Worm (Caenorhabditis elegans): ENCODE results near the gene rgs-1.
"Not testable (repeated sequence)": the region's sequence is repeated elsewhere in the genome, so short reads cannot be mapped to it uniquely, and the experiment has no call there.

The rgs-1 gene

ce11 chrIII:10056033-10056432, 39.7 kb upstream of the rgs-1 start, which contains the start of gene T16G12.10:
Gene T16G12.10, minus strand, starts transcription at chrIII:10056133.
- TF ChIP-seq ceh-22 (tag; optimal IDR thresholded peaks at IDR 0.05) (no peak), hlh-30 (tag; optimal IDR thresholded peaks at IDR 0.05; ENCODE audit: insufficient read depth) (no peak), ceh-14 (tag; optimal IDR thresholded peaks at IDR 0.05) (no peak), sdc-2 (tag; optimal IDR thresholded peaks at IDR 0.05) (no peak), dve-1 (tag; optimal IDR thresholded peaks at IDR 0.05) (no peak), unc-3 (GFP tag; conservative IDR thresholded peaks at IDR 0.05) (no peak), unc-3 (tag; optimal IDR thresholded peaks at IDR 0.05) (no peak), nhr-11 (tag; optimal IDR thresholded peaks at IDR 0.05) (no peak), ets-4 (tag; optimal IDR thresholded peaks at IDR 0.05) (no peak)

ce11 chrIII:10053312-10053711, 37.0 kb upstream of the rgs-1 start, which contains the start of gene T16G12.12:
Gene T16G12.12, plus strand, starts transcription at chrIII:10053612.
- TF ChIP-seq tbx-2, syd-9, elt-2 (tag; optimal IDR thresholded peaks at IDR 0.05): not testable (repeated sequence)

- TF ChIP-seq hlh-6, ref-2, unc-42 (tag; optimal IDR thresholded peaks at IDR 0.05): not testable (repeated sequence)
Observed at ce11 chrIII:10050321-10050720, 34.0 kb upstream of the rgs-1 start, which contains the start of gene T16G12.3. Gene T16G12.3, plus strand, starts transcription at chrIII:10050621.

DNA sequence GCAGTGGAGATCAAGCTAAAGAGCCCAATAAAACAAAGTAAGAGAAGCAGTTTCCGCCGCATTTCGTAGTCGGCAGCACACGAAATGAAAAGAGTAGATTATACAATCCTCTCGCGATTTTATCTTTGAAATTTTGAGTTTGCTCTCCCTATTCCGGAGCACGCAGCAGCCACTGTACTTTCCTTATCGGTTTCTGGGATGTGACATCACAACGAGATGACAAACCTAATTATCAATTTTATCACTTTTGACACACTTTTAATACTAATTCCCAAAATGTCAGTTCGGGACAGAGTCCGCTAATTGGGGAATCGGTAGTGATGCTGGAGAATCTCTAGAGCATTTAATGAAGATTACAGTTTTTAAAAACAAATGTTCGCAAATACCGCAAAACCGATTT, 33.3 kb upstream of the rgs-1 start, which contains the start of gene T16G12.1:
TSS of gene T16G12.1 (minus strand) at position 176 of the 400 bp plus-strand sequence.
- no peak for TF ChIP-seq ceh-18 (tag; optimal IDR thresholded peaks at IDR 0.05)
- peak; percentile 53 for TF ChIP-seq elt-2 (tag; optimal IDR thresholded peaks at IDR 0.05)

DNA sequence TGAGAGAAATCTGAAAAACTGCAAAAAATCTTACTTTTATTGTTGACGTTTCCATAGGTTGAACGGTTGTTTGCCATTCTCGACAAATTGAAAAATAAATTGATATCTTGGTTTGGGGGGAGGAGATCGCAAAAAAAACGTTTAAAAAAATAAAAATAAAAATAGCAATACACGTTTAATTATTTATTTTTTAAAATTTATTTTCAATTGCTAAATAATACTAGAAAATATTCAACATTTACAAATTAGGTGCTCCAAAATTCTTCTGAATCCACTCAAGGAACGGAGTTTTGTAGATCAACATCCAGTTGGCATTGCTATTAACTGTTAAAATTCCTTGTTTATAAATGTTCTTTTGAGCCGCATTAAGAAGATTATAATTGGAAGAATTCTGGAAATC, 23.7 kb upstream of the rgs-1 start, which contains the start of gene T16G12.7:
TSS of gene T16G12.7 (minus strand) at position 101 of the 400 bp plus-strand sequence.
- no peak for TF ChIP-seq ceh-45 (GFP tag; IDR thresholded peaks at IDR 0.05)
- no peak for TF ChIP-seq unc-55 (GFP tag; optimal IDR thresholded peaks at IDR 0.05)
- TF ChIP-seq elt-4 (tag; optimal IDR thresholded peaks at IDR 0.05): no peak
- TF ChIP-seq nfya-1 (tag; optimal IDR thresholded peaks at IDR 0.05): no peak
- TF ChIP-seq pros-1 (tag; optimal IDR thresholded peaks at IDR 0.05): no peak
- no peak for TF ChIP-seq sdc-2 (tag; optimal IDR thresholded peaks at IDR 0.05)
- no peak for TF ChIP-seq fax-1 (tag; optimal IDR thresholded peaks at IDR 0.05)
- TF ChIP-seq ceh-6 (GFP tag; optimal IDR thresholded peaks at IDR 0.05): no peak
- no peak for TF ChIP-seq pqm-1 (tag; optimal IDR thresholded peaks at IDR 0.05)
- TF ChIP-seq K09A11.1 (tag; optimal IDR thresholded peaks at IDR 0.05; ENCODE audit: insufficient read depth): no peak

DNA sequence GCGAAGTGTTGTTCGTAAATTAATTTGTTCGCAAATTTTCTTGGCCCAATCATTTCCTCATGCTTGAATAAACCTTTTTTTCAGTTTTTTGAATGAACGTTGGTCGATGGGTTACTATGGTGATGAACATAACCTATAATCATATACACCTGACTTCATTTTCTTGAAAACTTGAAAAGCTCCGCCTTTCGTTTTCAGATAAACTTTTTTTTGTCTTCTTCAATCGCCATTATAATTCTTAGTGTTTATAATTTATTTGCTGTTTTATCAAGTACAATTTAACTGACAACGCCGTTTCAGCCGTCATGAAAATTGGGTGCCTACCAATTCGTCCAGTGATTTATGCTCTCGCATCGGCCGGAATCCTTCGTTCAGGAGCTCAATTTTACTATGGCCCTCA, 20.8 kb upstream of the rgs-1 start, which contains the start of gene M04D8.7:
TSS of gene M04D8.7 (plus strand) at position 301 of the 400 bp plus-strand sequence.
- TF ChIP-seq pha-4 (tag; optimal IDR thresholded peaks at IDR 0.05) (no peak), C08G9.2 (tag; optimal IDR thresholded peaks at IDR 0.05) (no peak)

DNA sequence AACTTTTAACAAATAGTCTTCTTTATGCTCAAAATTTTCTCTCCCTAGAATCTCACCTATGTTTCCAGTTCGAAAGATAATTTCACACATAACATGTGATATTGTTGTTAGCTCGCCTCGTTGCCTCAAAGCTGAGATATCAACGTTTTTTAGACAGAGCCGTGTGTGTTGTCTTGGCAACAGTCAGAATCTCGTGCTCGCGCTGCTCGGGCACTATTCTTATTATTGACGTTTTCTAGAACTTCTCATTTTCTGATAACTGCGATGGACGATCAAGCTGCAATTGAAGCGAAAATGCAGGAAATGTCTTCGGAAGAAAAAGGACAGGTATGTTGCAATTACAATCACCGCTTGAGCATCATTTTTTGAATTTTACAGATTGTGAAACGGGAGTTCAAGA, 19.4 kb upstream of the rgs-1 start, which contains the start of gene xbx-3:
TSS of gene xbx-3 (plus strand) at position 163 of the 400 bp plus-strand sequence.
- TF ChIP-seq hlh-13 (GFP tag; optimal IDR thresholded peaks at IDR 0.05) (no peak), fkh-10 (GFP tag; optimal IDR thresholded peaks at IDR 0.05) (no peak), dmd-4 (tag; optimal IDR thresholded peaks at IDR 0.05; ENCODE audit: borderline replicate concordance) (no peak), fax-1 (tag; optimal IDR thresholded peaks at IDR 0.05) (no peak), fkh-6 (tag; optimal IDR thresholded peaks at IDR 0.05) (no peak), ceh-24 (tag; optimal IDR thresholded peaks at IDR 0.05) (no peak), dve-1 (tag; optimal IDR thresholded peaks at IDR 0.05) (no peak), pha-2 (tag; optimal IDR thresholded peaks at IDR 0.05) (no peak), T23F11.4 (GFP tag; optimal IDR thresholded peaks at IDR 0.05) (no peak), K02D7.2 (tag; optimal IDR thresholded peaks at IDR 0.05) (no peak)
